Worm (Caenorhabditis elegans): Measurements from ENCODE around the gene alh-12.

The alh-12 gene

ce11 chrIII:7489055-7489534, 35.2 kb downstream of the alh-12 start, which contains the start of gene mup-4:
Gene mup-4, minus strand, starts transcription at chrIII:7489105.
- TF ChIP-seq fos-1 (tag; optimal IDR thresholded peaks at IDR 0.05) (peak; percentile 8), nhr-25 (tag; optimal IDR thresholded peaks at IDR 0.05) (peak; percentile 37), ztf-4 (tag; optimal IDR thresholded peaks at IDR 0.05) (no peak), blmp-1 (tag; optimal IDR thresholded peaks at IDR 0.05; ENCODE audit: insufficient read depth) (peak; percentile 45), sma-3 (GFP tag; optimal IDR thresholded peaks at IDR 0.05) (peak; percentile 59), snpc-4 (tag; optimal IDR thresholded peaks at IDR 0.05) (no peak)

DNA sequence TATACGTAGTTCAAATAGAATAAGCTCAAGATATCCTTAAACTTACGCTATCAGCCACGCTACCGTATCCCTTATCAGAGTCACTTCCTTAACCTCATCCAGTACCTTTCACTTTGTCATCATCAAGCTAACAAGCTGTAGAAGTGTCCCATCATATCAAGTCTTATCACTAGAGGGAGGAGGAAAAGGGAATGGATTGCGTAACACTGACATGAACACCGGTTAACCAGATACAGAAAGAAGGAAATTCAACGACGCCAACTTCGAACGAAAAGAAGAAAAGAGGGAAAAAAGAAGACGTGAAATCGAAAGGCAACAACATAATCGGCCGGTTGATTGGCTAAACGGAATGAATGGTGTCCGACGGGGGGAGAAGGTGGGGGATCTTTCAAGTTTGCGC, 36.2 kb downstream of the alh-12 start:
- TF ChIP-seq mdl-1 (tag; optimal IDR thresholded peaks at IDR 0.05) (no peak), blmp-1 (tag; optimal IDR thresholded peaks at IDR 0.05; ENCODE audit: insufficient read depth) (peak; percentile 55), C34F6.9 (tag; optimal IDR thresholded peaks at IDR 0.05) (no peak)

ce11 chrIII:7491931-7492330, 38.1 kb downstream of the alh-12 start:
- TF ChIP-seq peb-1 (tag; optimal IDR thresholded peaks at IDR 0.05) (no peak), nhr-21 (tag; optimal IDR thresholded peaks at IDR 0.05) (peak; percentile 1)

DNA sequence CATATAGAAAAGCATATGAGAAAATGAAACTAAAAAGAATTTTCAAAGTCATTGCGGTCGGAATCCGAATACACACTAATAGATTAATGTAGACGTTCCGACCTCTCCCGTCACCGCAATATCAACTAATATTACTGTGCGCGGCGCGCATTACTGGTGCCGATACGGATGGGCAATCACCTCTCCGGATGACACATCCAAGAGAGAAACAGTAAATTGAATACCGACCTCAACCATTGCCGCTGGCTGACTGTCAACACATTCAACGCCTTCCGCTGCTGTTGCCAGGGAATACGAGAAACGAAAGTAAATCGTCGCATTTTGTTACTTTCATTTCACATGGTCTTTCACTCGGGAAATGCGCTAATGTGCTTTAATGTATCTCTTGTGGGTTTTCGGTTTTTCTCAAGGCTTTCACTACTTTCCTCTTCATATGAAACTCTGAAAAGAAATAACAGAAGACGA, 41.0 kb downstream of the alh-12 start:
- TF ChIP-seq sma-3 (GFP tag; optimal IDR thresholded peaks at IDR 0.05) (no peak), nhr-23 (tag; optimal IDR thresholded peaks at IDR 0.05) (no peak), egl-27 (tag; optimal IDR thresholded peaks at IDR 0.05) (no peak), blmp-1 (tag; optimal IDR thresholded peaks at IDR 0.05; ENCODE audit: insufficient read depth) (peak; percentile 53), nhr-10 (tag; optimal IDR thresholded peaks at IDR 0.05) (no peak), nhr-237 (tag; optimal IDR thresholded peaks at IDR 0.05) (no peak)

DNA sequence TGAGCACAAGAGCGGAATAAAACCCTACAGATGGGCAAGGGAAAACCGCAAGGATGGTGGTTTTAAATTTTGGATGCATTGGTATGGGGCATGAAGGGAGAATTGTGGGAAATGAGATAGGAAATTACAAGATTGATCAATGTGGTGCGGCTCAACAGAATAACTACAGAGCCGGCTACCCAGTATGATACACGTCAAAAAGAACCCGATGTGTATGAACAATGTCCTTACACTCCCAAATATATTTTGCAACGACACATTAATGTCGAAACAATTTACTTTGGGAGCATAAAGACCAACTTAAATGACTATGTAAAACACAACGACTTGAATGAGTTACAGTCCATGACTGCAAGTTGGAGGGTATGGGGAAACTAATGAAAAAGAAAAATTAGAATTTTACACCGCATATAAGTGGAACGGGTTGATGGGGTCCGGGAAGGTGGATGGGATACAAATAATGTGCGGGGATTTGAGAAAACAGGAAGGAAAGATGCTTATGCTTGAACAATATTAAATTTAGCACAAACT, 41.8 kb downstream of the alh-12 start:
- no peak for TF ChIP-seq gmeb-1 (tag; optimal IDR thresholded peaks at IDR 0.05)
- TF ChIP-seq aly-2 (tag; optimal IDR thresholded peaks at IDR 0.05) = no peak
- no peak for TF ChIP-seq R02D3.7 (tag; optimal IDR thresholded peaks at IDR 0.05)
- TF ChIP-seq ama-1 (optimal IDR thresholded peaks at IDR 0.05) = no peak
- TF ChIP-seq nhr-12 (tag; optimal IDR thresholded peaks at IDR 0.05) = no peak
- TF ChIP-seq sem-4 (tag; optimal IDR thresholded peaks at IDR 0.05) = no peak

DNA sequence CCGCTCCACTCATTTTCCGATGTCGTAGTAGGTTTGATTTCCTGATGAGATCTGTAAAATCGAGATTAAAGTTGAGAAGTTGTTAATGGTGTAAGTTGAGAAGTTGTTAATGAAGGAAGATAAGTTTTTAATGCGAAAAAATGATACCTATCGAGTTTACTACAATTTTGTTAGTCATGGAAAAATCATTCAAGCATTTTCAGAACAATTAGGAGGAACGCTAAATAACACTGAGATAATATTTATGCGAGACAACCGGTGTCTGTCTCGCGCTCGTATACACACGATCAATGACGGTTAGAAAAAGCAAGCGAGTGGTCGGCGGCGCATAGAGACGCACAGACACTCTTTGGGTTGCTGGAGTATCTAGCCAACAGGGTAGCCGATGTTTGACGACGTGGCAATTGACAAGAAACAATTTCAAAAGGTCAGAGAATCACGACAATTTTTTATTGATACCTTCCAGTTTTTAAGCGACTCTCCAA, 44.0 kb downstream of the alh-12 start, which contains the start of gene cgh-1:
TSS of gene cgh-1 (minus strand) at position 51 of the 485 bp plus-strand sequence.
- TF ChIP-seq skn-1 (tag; optimal IDR thresholded peaks at IDR 0.05) (no peak), lsy-2 (tag; optimal IDR thresholded peaks at IDR 0.05) (no peak), zag-1 (tag; optimal IDR thresholded peaks at IDR 0.05) (no peak), ceh-16 (tag; optimal IDR thresholded peaks at IDR 0.05) (no peak)

ce11 chrIII:7498346-7498745, 44.5 kb downstream of the alh-12 start:
- TF ChIP-seq mab-5 (tag; optimal IDR thresholded peaks at IDR 0.05) (peak; percentile 35), lin-39 (tag; optimal IDR thresholded peaks at IDR 0.05) (no peak), skn-1 (tag; optimal IDR thresholded peaks at IDR 0.05) (no peak), ztf-11 (tag; optimal IDR thresholded peaks at IDR 0.05) (no peak), nhr-10 (tag; optimal IDR thresholded peaks at IDR 0.05) (no peak), F13H6.1 (tag; optimal IDR thresholded peaks at IDR 0.05) (peak; percentile 84), nhr-77 (tag; optimal IDR thresholded peaks at IDR 0.05) (peak; percentile 11), elt-3 (tag; optimal IDR thresholded peaks at IDR 0.05) (no peak), nhr-237 (tag; optimal IDR thresholded peaks at IDR 0.05) (no peak), lsy-2 (tag; optimal IDR thresholded peaks at IDR 0.05) (peak; percentile 76 to 90), nhr-25 (tag; optimal IDR thresholded peaks at IDR 0.05) (peak; percentile 78), unc-55 (GFP tag; optimal IDR thresholded peaks at IDR 0.05) (peak; percentile 94), sem-4 (tag; optimal IDR thresholded peaks at IDR 0.05) (peak; percentile 61), snpc-4 (tag; optimal IDR thresholded peaks at IDR 0.05) (peak; percentile 85), fos-1 (tag; optimal IDR thresholded peaks at IDR 0.05) (peak; percentile 88), nhr-21 (tag; optimal IDR thresholded peaks at IDR 0.05) (peak; percentile 82), sma-9 (GFP tag; optimal IDR thresholded peaks at IDR 0.05) (peak; percentile 77), sma-9 (tag; optimal IDR thresholded peaks at IDR 0.05) (no peak), nhr-6 (tag; optimal IDR thresholded peaks at IDR 0.05) (peak; percentile 34), nhr-129 (tag; optimal IDR thresholded peaks at IDR 0.05) (peak; percentile 94), egl-27 (tag; optimal IDR thresholded peaks at IDR 0.05) (peak; percentile 64), zag-1 (tag; optimal IDR thresholded peaks at IDR 0.05) (peak; percentile 65), peb-1 (tag; optimal IDR thresholded peaks at IDR 0.05) (no peak), sma-3 (GFP tag; optimal IDR thresholded peaks at IDR 0.05) (peak; percentile 80), ama-1 (optimal IDR thresholded peaks at IDR 0.05) (peak; percentile 30), dmd-4 (tag; optimal IDR thresholded peaks at IDR 0.05) (no peak), blmp-1 (tag; optimal IDR thresholded peaks at IDR 0.05; ENCODE audit: insufficient read depth) (peak; percentile 54), lin-13 (GFP tag; optimal IDR thresholded peaks at IDR 0.05) (peak; percentile 98), elt-1 (tag; optimal IDR thresholded peaks at IDR 0.05) (no peak), R02D3.7 (tag; optimal IDR thresholded peaks at IDR 0.05) (no peak), ztf-1 (GFP tag; conservative IDR thresholded peaks at IDR 0.05) (no peak)
